Worm (Caenorhabditis elegans) whole organism, L4/young adult: ENCODE data around the gene C04E7.3.

ENCODE experiments used
- W03F9.2 ChIP-seq: fragments of 150-350 bp; optimal IDR thresholded peaks from 2 replicates; lab custom pipeline; 2014; ENCODE audit warnings: missing biosample characterization, missing genetic modification characterization
- dao-5 ChIP-seq: sonication (generic microtip); optimal IDR thresholded peaks from 2 replicates; lab custom pipeline; 2016; ENCODE audit warnings: missing genotype, missing genetic modification characterization, moderate library complexity, missing compliant biosample characterization
- him-1 ChIP-seq: sonication (generic microtip); optimal IDR thresholded peaks from 2 replicates; lab custom pipeline; 2016; ENCODE audit warnings: missing genotype, missing genetic modification reagents, missing genetic modification characterization, missing compliant biosample characterization

DNA sequence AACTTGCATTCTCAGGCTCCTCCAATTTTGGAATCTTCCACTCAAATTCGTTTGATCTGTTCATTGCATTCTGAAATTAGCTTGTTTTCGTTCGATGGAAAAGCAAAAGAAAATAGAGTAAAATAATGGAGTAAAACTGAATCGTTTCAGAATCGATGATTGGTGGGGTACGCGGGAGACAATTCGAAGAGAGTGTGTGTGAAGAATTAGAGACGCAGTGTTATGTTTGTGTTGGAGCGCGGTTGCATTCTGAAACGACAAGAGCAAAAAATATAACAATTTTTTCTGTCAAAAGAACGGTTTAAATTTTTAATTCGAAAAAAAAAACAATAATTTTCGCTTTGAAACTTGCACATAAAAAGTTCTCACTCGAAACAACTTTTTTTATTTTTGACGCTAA lies 41.7 kb upstream of the C04E7.3 start, which contains the start of gene ceh-93:
- no peak for TF ChIP-seq him-1 (tag; lab: Kevin White, UChicago)
- no peak for TF ChIP-seq dao-5 (tag; lab: Kevin White, UChicago)
- no peak for TF ChIP-seq W03F9.2 (tag; lab: Kevin White, UChicago)
